Worm (Caenorhabditis elegans) whole organism, L2 larva: Measurements from ENCODE around the gene ergi-3.

Experiments
- F13H6.1 ChIP-seq: sonication (generic microtip); optimal IDR thresholded peaks from 2 replicates; lab custom pipeline; 2016; ENCODE audit warnings: missing genetic modification characterization, missing compliant biosample characterization
- blmp-1 ChIP-seq: sonication (generic microtip); optimal IDR thresholded peaks from 2 replicates; lab custom pipeline; 2017; ENCODE audit warnings: missing genetic modification characterization, mild to moderate bottlenecking, missing compliant biosample characterization, antibody characterized with exemption, moderate library complexity; ENCODE audit not compliant: insufficient read depth
- egl-27 ChIP-seq: sonication (generic microtip); optimal IDR thresholded peaks from 3 replicates; lab custom pipeline; 2017; ENCODE audit warnings: missing biosample characterization, missing genetic modification reagents, missing genetic modification characterization
- fos-1 ChIP-seq: fragments of 150-350 bp; optimal IDR thresholded peaks from 2 replicates; lab custom pipeline; 2014; ENCODE audit warnings: missing biosample characterization, missing genetic modification characterization
- lin-13 ChIP-seq: fragments of 150-350 bp; optimal IDR thresholded peaks from 2 replicates; lab custom pipeline; 2014; ENCODE audit warnings: missing biosample characterization, missing genetic modification reagents, missing genetic modification characterization
- lsy-2 ChIP-seq, 2 experiments: fragments of 150-350 bp in 1 of 2; sonication (generic microtip) in 1 of 2; optimal IDR thresholded peaks; 2 replicates each; lab custom pipeline; 2014 to 2017; ENCODE audit warnings: missing biosample characterization in 2 of 2, missing genetic modification characterization in 2 of 2
- mdl-1 ChIP-seq, 2 experiments: fragments of 150-350 bp in 1 of 2; sonication (generic microtip) in 1 of 2; optimal IDR thresholded peaks; 2 replicates each; lab custom pipeline; 2017; ENCODE audit warnings: missing biosample characterization in 2 of 2, missing genetic modification characterization in 2 of 2
- nhr-12 ChIP-seq: fragments of 150-350 bp; optimal IDR thresholded peaks from 2 replicates; lab custom pipeline; 2014; ENCODE audit warnings: missing biosample characterization, missing genetic modification characterization
- nhr-21 ChIP-seq: fragments of 150-350 bp; optimal IDR thresholded peaks from 2 replicates; lab custom pipeline; 2014; ENCODE audit warnings: missing biosample characterization, missing genetic modification characterization
- snpc-4 ChIP-seq: fragments of 150-350 bp; optimal IDR thresholded peaks from 2 replicates; lab custom pipeline; 2014; ENCODE audit warnings: missing biosample characterization, missing genetic modification characterization
- unc-62 ChIP-seq: fragments of 150-350 bp; optimal IDR thresholded peaks from 2 replicates; lab custom pipeline; 2014; ENCODE audit warnings: missing biosample characterization, missing genetic modification reagents, missing genetic modification characterization
- ztf-11 ChIP-seq: sonication (generic microtip); optimal IDR thresholded peaks from 2 replicates; lab custom pipeline; 2017; ENCODE audit warnings: missing biosample characterization, missing genetic modification characterization

DNA sequence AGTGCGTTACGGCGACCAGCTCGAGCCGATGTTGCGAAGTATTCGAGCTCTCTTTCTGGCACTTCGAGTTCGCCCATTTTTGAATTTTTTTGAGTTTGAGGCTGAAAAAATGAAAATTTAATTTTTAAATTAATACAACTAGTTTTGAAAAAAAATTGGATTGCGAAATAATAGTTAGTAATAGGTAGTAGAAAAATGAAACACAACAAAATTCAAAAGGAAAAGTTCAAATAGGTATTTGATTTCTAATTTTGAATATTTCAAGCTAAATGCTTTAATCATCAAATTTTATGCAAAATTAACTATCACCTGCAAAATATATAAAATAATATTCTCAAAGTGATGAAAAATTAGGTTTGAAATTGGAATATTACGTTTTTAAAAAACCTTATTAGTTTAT, 13.8 kb upstream of the ergi-3 start, which contains the start of gene K09E9.4:
- TF ChIP-seq nhr-12: no peak
- TF ChIP-seq mdl-1 (tag; optimal IDR thresholded peaks at IDR 0.05; lab: Kevin White, UChicago): no peak
- no peak for TF ChIP-seq unc-62 (GFP tag; lab: Kevin White, UChicago)
- no peak for TF ChIP-seq nhr-21 (tag; lab: Kevin White, UChicago)
- TF ChIP-seq lsy-2 (tag; optimal IDR thresholded peaks at IDR 0.05; lab: Kevin White, UChicago): no peak
- no peak for TF ChIP-seq lin-13
- TF ChIP-seq F13H6.1: no peak
- TF ChIP-seq egl-27 (tag; lab: Kevin White, UChicago): no peak
- no peak for TF ChIP-seq ztf-11 (tag; lab: Kevin White, UChicago)
- no peak for TF ChIP-seq fos-1 (tag; lab: Kevin White, UChicago)
- no peak for TF ChIP-seq blmp-1
- no peak for TF ChIP-seq snpc-4 (tag; lab: Kevin White, UChicago)
